Worm (Caenorhabditis elegans) whole organism, late embryonic: ENCODE measurements around the gene gpa-1.

Experiments
- ama-1 ChIP-seq: fragments of 150-350 bp; optimal IDR thresholded peaks from 2 replicates; lab custom pipeline; 2014
- nhr-11 ChIP-seq: fragments of 150-350 bp; optimal IDR thresholded peaks from 2 replicates; lab custom pipeline; 2014; ENCODE audit warnings: missing biosample characterization, missing genetic modification characterization
- pqm-1 ChIP-seq: sonication (generic microtip); optimal IDR thresholded peaks from 2 replicates; lab custom pipeline; 2016; ENCODE audit warnings: missing genetic modification characterization, missing compliant biosample characterization

DNA sequence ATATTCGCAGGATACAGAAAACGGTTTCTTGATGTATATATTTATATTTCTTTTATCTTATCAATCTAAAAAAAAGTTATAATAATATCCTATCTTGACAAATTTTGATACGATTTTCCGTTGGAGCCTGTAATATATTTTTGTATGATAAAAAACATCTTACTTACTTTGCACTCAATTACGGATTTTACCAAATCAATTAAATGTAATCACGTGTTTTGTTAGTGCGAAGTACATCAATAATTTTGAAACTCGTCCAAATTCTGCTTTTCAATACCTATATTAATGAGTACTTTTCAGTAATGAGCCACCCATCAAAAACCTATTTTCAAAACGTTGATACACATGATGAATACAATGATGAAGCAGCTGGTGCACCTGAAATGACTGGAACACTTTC lies 28.1 kb downstream of the gpa-1 start, which contains the start of gene T19C4.1:
- no peak for TF ChIP-seq ama-1
- no peak for TF ChIP-seq pqm-1 (tag; lab: Kevin White, UChicago)
- TF ChIP-seq nhr-11 (tag; lab: Kevin White, UChicago): no peak
